Fruit fly (Drosophila melanogaster) whole organism, embryonic: ENCODE data around the gene CG7518.
A peak's percentile ranks its signal among the peaks of the same experiment; 100 is the strongest.

Experiments
- BEAF-32 ChIP-seq: fragments of 200-800 bp; sonication (Bioruptor generic); optimal IDR thresholded peaks from 3 replicates; lab custom pipeline; 2017; ENCODE audit warnings: missing biosample characterization, missing genetic modification characterization, mild to moderate bottlenecking, moderate library complexity, missing genetic modification reagents
- Bgb ChIP-seq: fragments of 200-800 bp; sonication (Bioruptor generic); IDR thresholded peaks from 2 replicates; pipeline ENCODE4 v1.3.6; 2022; ENCODE audit warnings: missing biosample characterization, missing genetic modification characterization; ENCODE audit not compliant: partially characterized antibody
- CG11093 ChIP-seq: fragments of 200-800 bp; sonication (Bioruptor generic); IDR thresholded peaks from 3 replicates; pipeline ENCODE4 v1.3.6; 2022; ENCODE audit warnings: missing biosample characterization, missing genetic modification characterization
- CG14441 ChIP-seq: fragments of 200-800 bp; sonication (Bioruptor generic); IDR thresholded peaks from 2 replicates; pipeline ENCODE4 v1.3.6; 2022; ENCODE audit warnings: missing biosample characterization, missing genetic modification characterization
- CG14860 ChIP-seq: fragments of 200-800 bp; sonication (Bioruptor generic); IDR thresholded peaks from 3 replicates; pipeline ENCODE4 v1.3.6; 2022; ENCODE audit warnings: missing biosample characterization, missing genetic modification characterization; ENCODE audit not compliant: partially characterized antibody
- CG15479 ChIP-seq: fragments of 200-800 bp; sonication (Bioruptor generic); optimal IDR thresholded peaks from 3 replicates; lab custom pipeline; 2019; ENCODE audit warnings: missing biosample characterization, mild to moderate bottlenecking, missing genetic modification characterization, moderate library complexity
- CG16815 ChIP-seq: fragments of 200-800 bp; sonication (Bioruptor generic); optimal IDR thresholded peaks from 3 replicates; lab custom pipeline; 2017; ENCODE audit warnings: missing biosample characterization, mild to moderate bottlenecking, missing genetic modification characterization
- CG2116 ChIP-seq: fragments of 200-800 bp; sonication (Bioruptor generic); optimal IDR thresholded peaks from 3 replicates; lab custom pipeline; 2018; ENCODE audit warnings: missing biosample characterization, mild to moderate bottlenecking, missing genetic modification characterization
- CG2712 ChIP-seq: fragments of 200-800 bp; optimal IDR thresholded peaks from 3 replicates; lab custom pipeline; 2019; ENCODE audit warnings: missing biosample characterization, mild to moderate bottlenecking, missing genetic modification characterization, moderate library complexity
- CG31388 ChIP-seq: fragments of 200-800 bp; sonication (Bioruptor generic); optimal IDR thresholded peaks from 2 replicates; lab custom pipeline; 2016; ENCODE audit warnings: missing biosample characterization, missing genetic modification characterization
- CG32532 ChIP-seq: fragments of 200-800 bp; sonication (Bioruptor generic); IDR thresholded peaks from 2 replicates; pipeline ENCODE4 v1.3.6; 2022; ENCODE audit warnings: missing biosample characterization, missing genetic modification characterization
- CG3995 ChIP-seq: fragments of 200-800 bp; sonication (Bioruptor generic); optimal IDR thresholded peaks from 3 replicates; lab custom pipeline; 2016; ENCODE audit warnings: missing biosample characterization, missing genetic modification characterization
- CG42726 ChIP-seq: fragments of 200-800 bp; sonication (Bioruptor generic); IDR thresholded peaks from 2 replicates; pipeline ENCODE4 v1.3.6; 2022; ENCODE audit warnings: missing biosample characterization, missing genetic modification characterization; ENCODE audit not compliant: partially characterized antibody
- CG4854 ChIP-seq: fragments of 200-800 bp; sonication (Bioruptor generic); optimal IDR thresholded peaks from 2 replicates; lab custom pipeline; 2016; ENCODE audit warnings: missing biosample characterization, missing genetic modification characterization, inconsistent platforms
- CG6765 ChIP-seq: fragments of 200-800 bp; sonication (Bioruptor generic); optimal IDR thresholded peaks from 3 replicates; lab custom pipeline; 2017; ENCODE audit warnings: missing biosample characterization, mild to moderate bottlenecking, missing genetic modification characterization
- CG6854 ChIP-seq: fragments of 200-800 bp; sonication (Bioruptor generic); optimal IDR thresholded peaks from 3 replicates; lab custom pipeline; 2017; ENCODE audit warnings: missing biosample characterization, mild to moderate bottlenecking, missing genetic modification characterization
- CG7786 ChIP-seq: fragments of 200-800 bp; sonication (Bioruptor generic); optimal IDR thresholded peaks from 2 replicates; lab custom pipeline; 2016; ENCODE audit warnings: missing biosample characterization, missing genetic modification characterization
- CG8089 ChIP-seq: fragments of 200-800 bp; sonication (Bioruptor generic); optimal IDR thresholded peaks from 3 replicates; lab custom pipeline; 2016; ENCODE audit warnings: missing biosample characterization, missing genetic modification characterization
- CG8388 ChIP-seq: fragments of 200-800 bp; sonication (Bioruptor generic); optimal IDR thresholded peaks from 2 replicates; lab custom pipeline; 2019; ENCODE audit warnings: missing biosample characterization, mild to moderate bottlenecking, missing genetic modification characterization, moderate library complexity
- CG8944 ChIP-seq: fragments of 200-800 bp; sonication (Bioruptor generic); optimal IDR thresholded peaks from 3 replicates; lab custom pipeline; 2016; ENCODE audit warnings: missing biosample characterization, missing genetic modification characterization
- CG9797 ChIP-seq: fragments of 200-800 bp; sonication (Bioruptor generic); optimal IDR thresholded peaks from 3 replicates; lab custom pipeline; 2018; ENCODE audit warnings: missing biosample characterization, mild to moderate bottlenecking, missing genetic modification characterization
- D19A ChIP-seq: fragments of 200-800 bp; optimal IDR thresholded peaks from 3 replicates; lab custom pipeline; 2019; ENCODE audit warnings: missing biosample characterization, mild to moderate bottlenecking, missing genetic modification characterization, moderate library complexity
- Dad ChIP-seq: fragments of 200-800 bp; sonication (Bioruptor generic); optimal IDR thresholded peaks from 3 replicates; lab custom pipeline; 2016; ENCODE audit warnings: missing biosample characterization, missing genetic modification characterization
- Dbx ChIP-seq: fragments of 200-800 bp; sonication (Bioruptor generic); IDR thresholded peaks from 3 replicates; pipeline ENCODE4 v1.3.6; 2022; ENCODE audit warnings: missing biosample characterization, missing genetic modification characterization
- Dip3 ChIP-seq: fragments of 200-800 bp; sonication (Bioruptor generic); optimal IDR thresholded peaks from 3 replicates; lab custom pipeline; 2016; ENCODE audit warnings: missing biosample characterization, missing genetic modification characterization
- Ets65A ChIP-seq: fragments of 200-800 bp; sonication (Bioruptor generic); peaks from one replicate; lab custom pipeline; 2016; ENCODE audit warnings: missing biosample characterization, missing genetic modification characterization
- H15 ChIP-seq: fragments of 200-800 bp; sonication (Bioruptor generic); IDR thresholded peaks from 3 replicates; pipeline ENCODE4 v1.3.6; 2022; ENCODE audit warnings: missing biosample characterization, missing genetic modification characterization
- HmgD ChIP-seq: fragments of 200-800 bp; sonication (Bioruptor generic); optimal IDR thresholded peaks from 3 replicates; lab custom pipeline; 2016; ENCODE audit warnings: missing biosample characterization, missing genetic modification characterization
- Kr ChIP-seq: fragments of 200-800 bp; sonication (Bioruptor generic); optimal IDR thresholded peaks from 2 replicates; lab custom pipeline; 2017; ENCODE audit warnings: missing biosample characterization, mild to moderate bottlenecking, missing genetic modification characterization
- Mad ChIP-seq: fragments of 200-800 bp; sonication (Bioruptor generic); optimal IDR thresholded peaks from 2 replicates; lab custom pipeline; 2016; ENCODE audit warnings: missing biosample characterization, missing genetic modification characterization
- Neu2 ChIP-seq: fragments of 200-800 bp; sonication (Bioruptor generic); optimal IDR thresholded peaks from 3 replicates; lab custom pipeline; 2016; ENCODE audit warnings: missing biosample characterization, missing genetic modification characterization, borderline replicate concordance
- amos ChIP-seq: fragments of 200-800 bp; sonication (Bioruptor generic); IDR thresholded peaks from 2 replicates; pipeline ENCODE4 v1.3.6; 2022; ENCODE audit warnings: missing biosample characterization, missing genetic modification characterization; ENCODE audit not compliant: partially characterized antibody
- dmrt99B ChIP-seq: fragments of 200-800 bp; sonication (Bioruptor generic); optimal IDR thresholded peaks from 2 replicates; lab custom pipeline; 2018; ENCODE audit warnings: missing biosample characterization, mild to moderate bottlenecking, missing genetic modification characterization, moderate library complexity
- dpn ChIP-seq, 2 experiments: fragments of 200-800 bp; sonication (Bioruptor generic); optimal IDR thresholded peaks; 3 replicates each; lab custom pipeline; 2016; ENCODE audit warnings: missing biosample characterization in 2 of 2, missing genetic modification characterization in 2 of 2
- ems ChIP-seq: fragments of 200-800 bp; sonication (Bioruptor generic); optimal IDR thresholded peaks from 3 replicates; lab custom pipeline; 2016; ENCODE audit warnings: missing biosample characterization, missing genetic modification characterization
- eve ChIP-seq, 2 experiments: fragments of >200 bp; optimal IDR thresholded peaks; 2 replicates each; lab custom pipeline; 2017; ENCODE audit warnings: missing biosample characterization in 2 of 2, missing genetic modification characterization in 2 of 2
- fd64A ChIP-seq: fragments of 200-800 bp; sonication (Bioruptor generic); optimal IDR thresholded peaks from 3 replicates; lab custom pipeline; 2018; ENCODE audit warnings: missing biosample characterization, mild to moderate bottlenecking, missing genetic modification characterization
- gcm2 ChIP-seq: fragments of 200-800 bp; sonication (Bioruptor generic); optimal IDR thresholded peaks from 2 replicates; lab custom pipeline; 2016; ENCODE audit warnings: missing biosample characterization, missing genetic modification characterization
- gem ChIP-seq: fragments of 200-800 bp; sonication (Bioruptor generic); optimal IDR thresholded peaks from 2 replicates; lab custom pipeline; 2019; ENCODE audit warnings: missing biosample characterization, mild to moderate bottlenecking, missing genetic modification characterization, moderate library complexity
- gsb ChIP-seq: fragments of 200-800 bp; sonication (Bioruptor generic); IDR thresholded peaks from 2 replicates; pipeline ENCODE4 v1.3.6; 2022; ENCODE audit warnings: missing biosample characterization, missing genetic modification characterization
- ken ChIP-seq: fragments of 200-800 bp; sonication (Bioruptor generic); IDR thresholded peaks from 3 replicates; pipeline ENCODE4 v1.3.6; 2022; ENCODE audit warnings: missing biosample characterization, missing genetic modification characterization
- lbe ChIP-seq: fragments of 200-800 bp; sonication (Bioruptor generic); optimal IDR thresholded peaks from 2 replicates; lab custom pipeline; 2016; ENCODE audit warnings: missing biosample characterization, mild to moderate bottlenecking, missing genetic modification characterization
- nau ChIP-seq: fragments of 200-800 bp; sonication (Bioruptor generic); optimal IDR thresholded peaks from 3 replicates; lab custom pipeline; 2017; ENCODE audit warnings: missing biosample characterization, mild to moderate bottlenecking, missing genetic modification characterization, missing genetic modification reagents
- onecut ChIP-seq: fragments of 200-800 bp; sonication (Bioruptor generic); IDR thresholded peaks from 2 replicates; pipeline ENCODE4 v1.3.6; 2022; ENCODE audit warnings: missing biosample characterization, missing genetic modification characterization
- sd ChIP-seq: fragments of 200-800 bp; sonication (Bioruptor generic); optimal IDR thresholded peaks from 3 replicates; lab custom pipeline; 2018; ENCODE audit warnings: missing biosample characterization, mild to moderate bottlenecking, missing genetic modification characterization, moderate library complexity
- slbo ChIP-seq: fragments of 200-800 bp; sonication (Bioruptor generic); IDR thresholded peaks from 2 replicates; pipeline ENCODE4 v1.3.6; 2022; ENCODE audit warnings: missing biosample characterization, missing genetic modification characterization
- stc ChIP-seq: fragments of 200-800 bp; sonication (Bioruptor generic); IDR thresholded peaks from 2 replicates; pipeline ENCODE4 v1.3.6; 2022; ENCODE audit warnings: missing biosample characterization, missing genetic modification characterization
- trem ChIP-seq: fragments of 200-800 bp; optimal IDR thresholded peaks from 3 replicates; lab custom pipeline; 2019; ENCODE audit warnings: missing biosample characterization, mild to moderate bottlenecking, missing genetic modification characterization, moderate library complexity
- vvl ChIP-seq: fragments of 200-800 bp; sonication (Bioruptor generic); IDR thresholded peaks from 2 replicates; pipeline ENCODE4 v1.3.6; 2022; ENCODE audit warnings: missing biosample characterization, missing genetic modification characterization

Gene CG7518

dm6 chr3R:12960929-12961855, 36.7 kb upstream of the CG7518 start, which contains the start of gene Spc25:
Spc25 (plus strand) TSS chr3R:12961745.
- peak; percentile 37 for TF ChIP-seq CG7786
- TF ChIP-seq CG4854 (GFP tag; lab: Kevin White, UChicago): no peak
- no peak for TF ChIP-seq Neu2 (GFP tag; lab: Kevin White, UChicago)
- peak; percentile 87 for TF ChIP-seq slbo (GFP tag; lab: Robert Waterston, UW)
- peak; percentile 63; the same call in 1 of the 3 replicates for TF ChIP-seq H15 (GFP tag; lab: Robert Waterston, UW)
- peak; percentile 96 for TF ChIP-seq CG42726 (GFP tag; lab: Robert Waterston, UW)
- TF ChIP-seq CG14441 (GFP tag; lab: Robert Waterston, UW): peak; percentile 50; the same call in 1 of the 2 replicates
- no peak for TF ChIP-seq CG2712
- peak; percentile 66 for TF ChIP-seq CG32532
- no peak for TF ChIP-seq D19A
- TF ChIP-seq CG8944 (GFP tag; lab: Kevin White, UChicago): peak; percentile 59
- peak; percentile 84 for TF ChIP-seq trem (tag; lab: Kevin White, UChicago)
- TF ChIP-seq sd (tag; lab: Kevin White, UChicago): no peak
- TF ChIP-seq CG8388: peak; percentile 22
- TF ChIP-seq dmrt99B (tag; lab: Kevin White, UChicago): no peak
- peak; percentile 88 for TF ChIP-seq CG14860 (GFP tag; lab: Robert Waterston, UW)
- TF ChIP-seq stc (GFP tag; lab: Robert Waterston, UW): 0 out of 2 replicates have a peak, but pooled peaks have one; percentile 31
- TF ChIP-seq CG6765 (GFP tag; lab: Kevin White, UChicago): no peak
- TF ChIP-seq Bgb (GFP tag; lab: Robert Waterston, UW): peak; percentile 97
- peak; percentile 95 for TF ChIP-seq Ets65A (GFP tag; lab: Kevin White, UChicago)
- no peak for TF ChIP-seq nau (GFP tag; lab: Kevin White, UChicago)
- TF ChIP-seq ken: peak; percentile 75; the same call in 2 of the 3 replicates
- peak; percentile 91 for TF ChIP-seq BEAF-32 (GFP tag; lab: Kevin White, UChicago)
- no peak for TF ChIP-seq CG16815 (GFP tag; lab: Kevin White, UChicago)
- no peak for TF ChIP-seq gcm2 (GFP tag; lab: Kevin White, UChicago)
- peak; percentile 15 for TF ChIP-seq ems (GFP tag; lab: Kevin White, UChicago)
- peak; percentile 79 for TF ChIP-seq CG2116
- TF ChIP-seq lbe (GFP tag; lab: Kevin White, UChicago): no peak
- peak; percentile 49 for TF ChIP-seq gem
- TF ChIP-seq Dip3 (GFP tag; lab: Kevin White, UChicago): peak; percentile 35
- TF ChIP-seq dpn (GFP tag; optimal IDR thresholded peaks at IDR 0.05; lab: Kevin White, UChicago): peak; percentile 67 to 68
- peak; percentile 60; the same call in 2 of the 3 replicates for TF ChIP-seq Dbx (GFP tag; lab: Robert Waterston, UW)
- TF ChIP-seq CG6854 (GFP tag; lab: Kevin White, UChicago): no peak
- no peak for TF ChIP-seq CG31388 (GFP tag; lab: Kevin White, UChicago)
- TF ChIP-seq Mad (GFP tag; lab: Kevin White, UChicago): peak; percentile 46
- no peak; the same call in 1 of the 2 replicates for TF ChIP-seq onecut (GFP tag; lab: Robert Waterston, UW)
- no peak for TF ChIP-seq eve (GFP tag; optimal IDR thresholded peaks at IDR 0.05; lab: Kevin White, UChicago)
- peak; percentile 49 for TF ChIP-seq CG9797 (GFP tag; lab: Kevin White, UChicago)
- TF ChIP-seq HmgD: peak; percentile 82
- TF ChIP-seq CG15479 (GFP tag; lab: Kevin White, UChicago): no peak
- TF ChIP-seq fd64A (GFP tag; lab: Kevin White, UChicago): no peak
- no peak for TF ChIP-seq gsb (GFP tag; lab: Robert Waterston, UW)
- TF ChIP-seq vvl (GFP tag; lab: Robert Waterston, UW): peak; percentile 67
- no peak for TF ChIP-seq CG3995 (GFP tag; lab: Kevin White, UChicago)
- TF ChIP-seq Dad: peak; percentile 73
- TF ChIP-seq amos (GFP tag; lab: Robert Waterston, UW): peak; percentile 96
- no peak for TF ChIP-seq CG11093 (GFP tag; lab: Robert Waterston, UW)
- TF ChIP-seq CG8089 (GFP tag; lab: Kevin White, UChicago): peak; percentile 23
- no peak for TF ChIP-seq Kr (GFP tag; lab: Kevin White, UChicago)
